Fruit fly (Drosophila melanogaster) S2 (cell line): ENCODE results near the gene AlaRS.

ENCODE experiments used
- CG8478 ChIP-seq: fragments of >200 bp; optimal IDR thresholded peaks from 2 replicates; lab custom pipeline; 2018
- CTCF ChIP-seq, 2 experiments: fragments of >200 bp; optimal IDR thresholded peaks; 2 replicates each; lab custom pipeline; 2018

DNA sequence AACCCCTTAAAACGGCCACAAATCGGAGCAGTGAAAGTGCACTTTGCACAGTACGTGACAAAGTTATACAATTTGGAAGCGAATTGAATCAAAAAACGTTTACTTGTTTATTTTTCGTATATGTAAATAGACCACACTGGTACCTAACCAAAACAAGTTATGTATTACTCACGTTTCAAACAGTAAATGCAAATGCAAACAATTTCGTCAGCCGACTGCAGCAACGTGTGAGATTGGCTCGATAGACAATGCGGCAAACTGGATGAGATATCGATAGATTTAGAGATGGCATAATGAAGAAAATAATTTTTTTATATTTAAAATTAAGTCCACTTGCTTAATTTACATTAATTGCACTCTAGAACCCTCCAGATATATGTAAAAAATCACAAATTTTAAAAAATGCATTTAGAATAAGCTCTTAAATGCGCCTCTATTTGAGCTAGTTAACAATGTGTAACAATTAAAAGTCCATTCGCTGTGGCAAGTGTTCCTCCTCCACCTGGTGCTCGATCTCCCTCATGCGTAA is at the start of gene AlaRS:
- TF ChIP-seq CG8478 (lab: Kevin White, UChicago) (no peak), CTCF (optimal IDR thresholded peaks at IDR 0.05; lab: Kevin White, UChicago) (no peak)
